Worm (Caenorhabditis elegans) whole organism, L4/young adult: ENCODE data around the gene cct-4.
A peak's percentile ranks its signal among the peaks of the same experiment; 100 is the strongest.

Experiments
- W03F9.2 ChIP-seq: fragments of 150-350 bp; optimal IDR thresholded peaks from 2 replicates; lab custom pipeline; 2014; ENCODE audit warnings: missing biosample characterization, missing genetic modification characterization
- dao-5 ChIP-seq: sonication (generic microtip); optimal IDR thresholded peaks from 2 replicates; lab custom pipeline; 2016; ENCODE audit warnings: missing genotype, missing genetic modification characterization, moderate library complexity, missing compliant biosample characterization
- him-1 ChIP-seq: sonication (generic microtip); optimal IDR thresholded peaks from 2 replicates; lab custom pipeline; 2016; ENCODE audit warnings: missing genotype, missing genetic modification reagents, missing genetic modification characterization, missing compliant biosample characterization

Gene cct-4

DNA sequence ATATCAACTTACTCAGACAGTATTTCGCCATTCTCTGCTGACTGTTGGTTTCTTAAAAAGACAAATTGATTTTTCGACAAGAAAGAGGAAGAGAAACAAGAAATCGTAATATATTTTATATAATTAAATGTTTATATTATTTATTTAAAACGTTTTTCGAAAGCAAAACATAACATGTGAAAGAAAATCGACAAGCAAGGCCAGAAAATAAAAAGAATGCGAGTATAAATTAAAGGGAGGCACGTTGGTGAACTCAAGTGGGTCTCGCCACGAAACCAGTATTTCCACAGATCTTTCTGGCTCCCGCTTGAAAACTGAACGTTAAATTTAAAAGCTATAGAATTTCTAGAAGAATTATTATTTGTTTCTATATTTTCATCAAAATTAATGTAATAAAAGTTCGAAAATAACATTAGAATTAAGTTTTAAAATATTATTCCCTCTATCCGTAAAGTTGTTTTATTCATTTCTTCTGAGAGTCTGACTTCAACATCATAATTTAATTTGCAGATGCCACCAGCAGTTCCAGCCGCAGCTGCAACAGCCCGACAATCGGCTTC, at the start of gene cct-4, which contains the start of gene nst-1:
Gene cct-4 (plus strand): TSS at position 510 of the 560 bp plus-strand sequence.
Gene nst-1 (minus strand): TSS at position 51 of the 560 bp plus-strand sequence.
- peak; percentile 61 for TF ChIP-seq W03F9.2
- no peak for TF ChIP-seq dao-5

DNA sequence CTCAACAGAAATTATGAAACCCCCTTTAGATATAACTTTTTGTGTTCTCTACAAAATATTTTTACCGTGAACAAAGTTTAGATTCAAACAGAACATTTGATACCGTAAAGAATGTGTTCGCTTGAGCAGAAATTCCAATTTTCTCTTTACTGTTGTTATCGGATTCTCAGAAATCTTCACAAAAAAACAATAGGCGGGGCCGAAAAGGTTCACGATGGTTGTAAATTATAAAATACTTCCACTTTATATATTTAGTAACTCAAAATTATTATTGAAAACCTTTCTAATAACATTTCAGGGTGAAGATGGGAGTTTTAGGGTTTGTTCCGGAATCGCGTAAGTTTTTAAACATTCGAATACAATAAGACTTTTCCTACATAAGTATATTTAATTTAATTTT, 45.3 kb upstream of the cct-4 start, which contains the start of gene nlp-5:
Gene nlp-5 (plus strand): TSS at position 301 of the 400 bp plus-strand sequence.
- TF ChIP-seq him-1 (tag; lab: Kevin White, UChicago) (no peak), dao-5 (no peak), W03F9.2 (no peak)

ce11 chrII:8246476-8246875, 37.0 kb upstream of the cct-4 start, which contains the start of gene F35C11.3:
TSS of gene F35C11.3 (plus strand) at chrII:8246776.
- TF ChIP-seq him-1 (tag; lab: Kevin White, UChicago) (no peak), dao-5 (no peak)

DNA sequence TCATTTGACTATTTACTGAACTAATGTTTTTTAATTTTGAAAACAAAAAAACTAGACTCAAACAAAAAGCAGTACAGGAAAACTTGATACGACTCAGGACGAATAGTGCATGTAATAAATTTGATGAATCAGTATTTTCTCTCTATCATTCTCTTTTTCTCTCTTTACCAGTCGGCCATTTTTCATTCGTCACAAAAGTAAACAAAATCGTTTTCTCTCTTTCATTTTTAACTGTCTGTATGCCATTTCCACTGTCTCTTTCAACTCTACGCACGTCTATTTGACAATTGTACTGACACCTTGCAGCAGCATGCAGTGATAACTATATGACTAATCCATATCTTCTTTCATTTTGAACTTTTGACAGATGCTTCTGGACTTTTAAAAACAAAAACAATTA, 34.7 kb upstream of the cct-4 start, which contains the start of the genes F35C11.2 and F35C11.4:
Gene F35C11.2 (minus strand): TSS at position 90 of the 400 bp plus-strand sequence.
Gene F35C11.4 (plus strand): TSS at position 260 of the 400 bp plus-strand sequence.
- TF ChIP-seq W03F9.2 (peak; percentile 4), dao-5 (no peak)

DNA sequence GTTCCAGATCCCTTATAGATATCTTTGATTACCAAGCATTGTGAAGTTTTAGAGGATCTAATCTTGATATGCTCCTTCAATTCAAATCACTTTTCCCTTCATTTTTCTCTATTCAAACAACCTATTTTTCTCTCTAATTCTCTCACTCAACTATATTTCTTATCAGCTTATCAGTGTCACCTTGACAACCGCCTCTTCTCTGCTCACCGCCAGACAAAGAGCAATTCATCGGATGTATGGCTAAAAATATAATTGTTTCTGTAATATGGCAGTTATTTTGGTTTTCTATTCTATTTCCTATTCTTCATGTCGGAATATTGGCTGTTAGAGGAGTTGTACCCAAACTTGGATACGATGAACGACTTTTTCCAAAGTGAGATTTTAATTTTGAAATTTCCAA, 33.8 kb upstream of the cct-4 start:
- no peak for TF ChIP-seq him-1 (tag; lab: Kevin White, UChicago)
- TF ChIP-seq dao-5 = no peak
- TF ChIP-seq W03F9.2 = no peak

DNA sequence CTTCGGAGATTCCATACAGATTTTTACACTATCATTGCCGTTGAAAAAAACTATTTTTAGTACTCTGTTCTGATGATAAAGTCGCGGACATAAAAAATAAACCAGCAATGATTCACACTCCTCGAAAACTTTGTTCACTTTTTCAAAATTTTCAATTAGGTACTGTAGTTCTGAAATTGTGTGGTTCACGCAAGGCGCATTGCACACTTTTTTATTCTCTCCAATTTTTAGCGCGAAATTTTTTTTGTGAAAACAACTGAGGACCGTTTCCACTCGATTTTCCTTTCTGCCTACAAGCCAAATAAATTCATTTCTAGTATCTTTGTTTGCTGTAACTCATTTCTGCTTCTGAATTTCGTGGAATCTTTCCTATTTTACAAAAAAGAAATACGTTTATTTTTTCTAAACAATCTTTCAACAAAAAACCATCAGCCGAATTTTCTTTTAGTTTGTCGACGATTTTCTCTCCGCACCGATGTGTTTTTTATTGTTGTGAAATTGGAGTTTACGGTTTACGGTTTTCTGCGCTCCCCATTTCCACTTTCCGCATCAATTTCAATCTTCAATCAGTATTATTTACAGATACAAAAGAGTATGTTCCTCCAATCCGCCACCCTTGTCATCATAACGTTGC, 30.2 kb upstream of the cct-4 start, which contains the start of gene F35C11.5:
Gene F35C11.5 (plus strand): TSS at position 584 of the 634 bp plus-strand sequence.
- TF ChIP-seq W03F9.2 = no peak
- no peak for TF ChIP-seq him-1 (tag; lab: Kevin White, UChicago)
- no peak for TF ChIP-seq dao-5

- TF ChIP-seq W03F9.2 (no peak), dao-5 (no peak), him-1 (tag; lab: Kevin White, UChicago) (no peak)
Observed at ce11 chrII:8256013-8256412, 27.5 kb upstream of the cct-4 start, which contains the start of gene F35C11.7. TSS of gene F35C11.7 (plus strand) at chrII:8256313.

DNA sequence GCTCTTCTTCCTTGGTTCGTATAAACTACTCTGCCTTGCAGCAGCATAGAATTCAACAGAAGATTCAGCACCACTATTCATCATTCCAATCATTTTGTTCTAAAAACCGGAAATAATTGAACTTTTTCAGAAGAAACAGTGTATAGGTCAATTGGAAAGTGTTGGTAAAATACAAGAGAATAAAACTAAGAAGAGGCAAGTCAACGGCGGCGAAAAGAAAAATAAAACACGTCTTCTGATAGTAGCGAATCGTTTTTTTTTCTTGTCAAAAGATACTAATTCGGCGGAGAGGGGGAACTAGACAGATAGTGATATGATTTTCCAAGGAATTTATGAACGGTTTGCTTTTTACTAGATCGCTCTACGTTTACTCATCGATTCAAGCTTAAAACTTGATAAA, 24.4 kb upstream of the cct-4 start, which contains the start of gene F35C11.6:
Gene F35C11.6 (minus strand): TSS at position 101 of the 400 bp plus-strand sequence.
- TF ChIP-seq dao-5 (no peak), W03F9.2 (no peak), him-1 (tag; lab: Kevin White, UChicago) (no peak)

DNA sequence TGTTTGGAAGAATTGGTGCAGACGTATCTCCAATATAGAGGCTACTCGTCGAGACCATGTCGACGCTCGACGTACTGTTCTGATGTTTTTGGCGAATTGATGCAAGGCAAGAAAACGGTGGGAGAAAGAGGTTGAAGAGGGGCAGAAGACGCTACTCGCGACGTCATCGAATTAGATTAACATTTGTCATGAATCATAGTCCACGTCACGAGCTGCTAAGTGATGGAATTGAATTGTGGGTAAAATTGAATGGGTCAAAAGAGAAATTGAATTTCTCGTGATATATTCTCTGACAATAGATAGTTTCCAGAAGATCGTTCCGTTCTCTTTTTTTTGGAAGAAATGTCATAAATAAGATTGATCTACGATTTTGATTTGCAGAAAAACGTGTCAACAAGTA, 23.8 kb upstream of the cct-4 start:
- TF ChIP-seq W03F9.2 (no peak), him-1 (tag; lab: Kevin White, UChicago) (no peak)

DNA sequence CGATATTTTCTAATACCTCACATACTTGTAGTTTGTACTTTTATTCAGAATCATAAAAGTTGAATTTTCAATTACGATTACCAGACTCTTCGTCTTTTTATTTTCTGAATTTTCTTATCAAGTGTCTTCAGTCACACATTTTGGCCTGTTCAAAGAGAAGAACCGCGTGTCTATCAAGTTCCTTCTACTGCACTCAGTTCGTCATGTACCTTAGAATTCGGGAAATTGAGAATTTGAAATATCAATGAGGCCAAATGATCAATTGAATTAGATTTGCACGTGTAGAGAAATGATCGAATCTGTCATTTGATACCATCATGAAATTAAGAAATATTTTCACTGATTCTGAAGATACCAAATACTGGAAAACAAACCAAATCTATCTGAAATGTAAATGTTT, 19.9 kb upstream of the cct-4 start:
- no peak for TF ChIP-seq W03F9.2
- TF ChIP-seq him-1 (tag; lab: Kevin White, UChicago) = no peak
- TF ChIP-seq dao-5 = no peak

ce11 chrII:8264619-8265018, 18.8 kb upstream of the cct-4 start, which contains the start of gene srdh-1:
TSS of gene srdh-1 (plus strand) at chrII:8264661.
- TF ChIP-seq W03F9.2 = no peak
- no peak for TF ChIP-seq dao-5
- TF ChIP-seq him-1 (tag; lab: Kevin White, UChicago) = no peak

- TF ChIP-seq him-1 (tag; lab: Kevin White, UChicago) (no peak), dao-5 (no peak), W03F9.2 (no peak)
Observed at ce11 chrII:8266559-8266958, 16.9 kb upstream of the cct-4 start.

DNA sequence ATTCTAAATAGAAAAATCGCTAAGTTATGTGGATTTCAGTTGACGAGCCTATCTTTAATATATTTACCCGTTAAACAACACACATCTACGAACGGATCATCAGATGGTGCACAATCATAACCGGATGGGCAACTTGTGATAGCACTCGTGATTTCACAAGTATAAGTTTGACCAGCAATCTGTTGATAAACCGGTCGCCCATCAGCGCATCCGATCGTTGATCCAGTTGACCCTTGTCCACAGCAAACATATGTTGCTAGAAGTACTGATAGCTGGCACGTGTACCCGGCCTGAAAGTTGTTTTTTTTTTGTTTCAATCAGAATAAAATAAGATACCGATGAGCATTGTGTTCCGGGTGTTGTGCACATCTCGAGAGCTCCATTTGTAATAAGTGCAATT, 15.8 kb upstream of the cct-4 start:
- no peak for TF ChIP-seq dao-5
- no peak for TF ChIP-seq W03F9.2
- no peak for TF ChIP-seq him-1 (tag; lab: Kevin White, UChicago)

DNA sequence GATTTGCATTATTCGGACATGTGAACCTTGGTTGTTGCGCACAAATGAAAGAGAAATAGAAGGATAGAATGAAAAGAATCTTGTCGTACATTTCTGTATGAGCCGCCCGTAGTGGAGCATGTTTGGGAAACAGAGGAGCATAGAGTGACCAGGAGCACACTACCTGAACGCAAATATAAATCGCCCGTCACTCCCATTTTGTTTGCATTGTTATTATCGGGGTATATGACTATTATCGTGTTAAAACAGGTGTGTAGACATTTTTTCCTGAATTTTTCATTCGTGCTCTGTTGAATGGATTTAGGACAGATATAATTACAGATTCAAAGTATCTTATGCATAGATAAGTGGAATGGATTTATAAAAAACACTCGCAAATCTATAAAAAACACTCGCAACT, 14.1 kb upstream of the cct-4 start, which contains the start of gene K01C8.2:
Gene K01C8.2 (minus strand): TSS at position 101 of the 400 bp plus-strand sequence.
- TF ChIP-seq him-1 (tag; lab: Kevin White, UChicago) (no peak), W03F9.2 (no peak), dao-5 (no peak)
